Fruit fly (Drosophila melanogaster) whole organism, embryonic: Measurements from ENCODE around the gene Naxd.

Experiments
- Abd-B ChIP-seq: fragments of 200-800 bp; sonication (Bioruptor generic); optimal IDR thresholded peaks from 2 replicates; lab custom pipeline; 2018; ENCODE audit warnings: missing biosample characterization, mild to moderate bottlenecking, missing genetic modification characterization, moderate library complexity
- Adf1 ChIP-seq: fragments of 200-800 bp; sonication (Bioruptor generic); IDR thresholded peaks from 2 replicates; pipeline ENCODE4 v1.3.6; 2022; ENCODE audit warnings: missing biosample characterization, missing genetic modification characterization
- Atf6 ChIP-seq: fragments of 200-800 bp; sonication (Bioruptor generic); IDR thresholded peaks from 2 replicates; pipeline ENCODE4 v1.3.6; 2022; ENCODE audit warnings: missing biosample characterization, missing genetic modification characterization
- CG10267 ChIP-seq: fragments of 200-800 bp; sonication (Bioruptor generic); optimal IDR thresholded peaks from 2 replicates; lab custom pipeline; 2018; ENCODE audit warnings: missing biosample characterization, mild to moderate bottlenecking, missing genetic modification characterization, moderate library complexity
- CG12219 ChIP-seq: fragments of 200-800 bp; sonication (Bioruptor generic); optimal IDR thresholded peaks from 3 replicates; lab custom pipeline; 2018; ENCODE audit warnings: missing biosample characterization, mild to moderate bottlenecking, missing genetic modification characterization
- CG13296 ChIP-seq: fragments of 200-800 bp; sonication (Bioruptor generic); optimal IDR thresholded peaks from 3 replicates; lab custom pipeline; 2018; ENCODE audit warnings: missing biosample characterization, mild to moderate bottlenecking, missing genetic modification characterization
- CG15479 ChIP-seq: fragments of 200-800 bp; sonication (Bioruptor generic); optimal IDR thresholded peaks from 3 replicates; lab custom pipeline; 2019; ENCODE audit warnings: missing biosample characterization, mild to moderate bottlenecking, missing genetic modification characterization, moderate library complexity
- CG17568 ChIP-seq: fragments of 200-800 bp; sonication (Bioruptor generic); optimal IDR thresholded peaks from 2 replicates; lab custom pipeline; 2018; ENCODE audit warnings: missing biosample characterization, mild to moderate bottlenecking, missing genetic modification characterization, moderate library complexity
- CG2712 ChIP-seq: fragments of 200-800 bp; optimal IDR thresholded peaks from 3 replicates; lab custom pipeline; 2019; ENCODE audit warnings: missing biosample characterization, mild to moderate bottlenecking, missing genetic modification characterization, moderate library complexity
- CG30403 ChIP-seq: fragments of 200-800 bp; sonication (Bioruptor generic); optimal IDR thresholded peaks from 3 replicates; lab custom pipeline; 2016; ENCODE audit warnings: missing biosample characterization, missing genetic modification characterization
- CG32532 ChIP-seq: fragments of 200-800 bp; sonication (Bioruptor generic); IDR thresholded peaks from 2 replicates; pipeline ENCODE4 v1.3.6; 2022; ENCODE audit warnings: missing biosample characterization, missing genetic modification characterization
- CG6272 ChIP-seq: fragments of 200-800 bp; sonication (Bioruptor generic); IDR thresholded peaks from 2 replicates; pipeline ENCODE4 v1.3.6; 2022; ENCODE audit warnings: missing biosample characterization, missing genetic modification characterization
- CG7745 ChIP-seq: fragments of 200-800 bp; sonication (Bioruptor generic); optimal IDR thresholded peaks from 2 replicates; lab custom pipeline; 2018; ENCODE audit warnings: missing biosample characterization, mild to moderate bottlenecking, missing genetic modification characterization, moderate library complexity
- CG7839 ChIP-seq: fragments of 200-800 bp; sonication (Bioruptor generic); optimal IDR thresholded peaks from 3 replicates; lab custom pipeline; 2018; ENCODE audit warnings: missing biosample characterization, mild to moderate bottlenecking, missing genetic modification characterization, moderate library complexity
- CG8359 ChIP-seq: fragments of 200-800 bp; sonication (Bioruptor generic); optimal IDR thresholded peaks from 2 replicates; lab custom pipeline; 2017; ENCODE audit warnings: missing biosample characterization, mild to moderate bottlenecking, missing genetic modification characterization, borderline replicate concordance
- CG9817 ChIP-seq: fragments of 200-800 bp; sonication (Bioruptor generic); optimal IDR thresholded peaks from 2 replicates; lab custom pipeline; 2018; ENCODE audit warnings: missing biosample characterization, mild to moderate bottlenecking, missing genetic modification characterization, moderate library complexity
- CHES-1-like ChIP-seq: fragments of 200-800 bp; sonication (Bioruptor generic); optimal IDR thresholded peaks from 2 replicates; lab custom pipeline; 2016; ENCODE audit warnings: missing biosample characterization, missing genetic modification characterization
- D19B ChIP-seq: fragments of 200-800 bp; sonication (Bioruptor generic); optimal IDR thresholded peaks from 2 replicates; lab custom pipeline; 2017; ENCODE audit warnings: missing biosample characterization, mild to moderate bottlenecking, missing genetic modification characterization
- Hmx ChIP-seq: fragments of 200-800 bp; sonication (Bioruptor generic); optimal IDR thresholded peaks from 2 replicates; lab custom pipeline; 2016; ENCODE audit warnings: missing biosample characterization, missing genetic modification characterization
- Jarid2 ChIP-seq: fragments of 200-800 bp; sonication (Bioruptor generic); optimal IDR thresholded peaks from 3 replicates; lab custom pipeline; 2017; ENCODE audit warnings: mild to moderate bottlenecking, missing biosample characterization, missing genetic modification reagents, missing genetic modification characterization
- Meics ChIP-seq: fragments of 200-800 bp; sonication (Bioruptor generic); optimal IDR thresholded peaks from 2 replicates; lab custom pipeline; 2017; ENCODE audit warnings: missing biosample characterization, mild to moderate bottlenecking, missing genetic modification characterization
- NC2β ChIP-seq: fragments of 200-800 bp; sonication (Bioruptor generic); optimal IDR thresholded peaks from 2 replicates; lab custom pipeline; 2016; ENCODE audit warnings: missing biosample characterization, missing genetic modification characterization
- NFAT ChIP-seq: fragments of 200-800 bp; sonication (Bioruptor generic); IDR thresholded peaks from 2 replicates; pipeline ENCODE4 v1.3.6; 2022; ENCODE audit warnings: missing biosample characterization, missing genetic modification characterization
- Oaz ChIP-seq: fragments of 200-800 bp; sonication (Bioruptor generic); IDR thresholded peaks from 2 replicates; pipeline ENCODE4 v1.3.6; 2022; ENCODE audit warnings: missing biosample characterization, missing genetic modification characterization
- abd-A ChIP-seq: fragments of 200-800 bp; sonication (Bioruptor generic); optimal IDR thresholded peaks from 3 replicates; lab custom pipeline; 2019; ENCODE audit warnings: missing biosample characterization, mild to moderate bottlenecking, missing genetic modification characterization, moderate library complexity
- bcd ChIP-seq: fragments of 200-800 bp; sonication (Bioruptor generic); optimal IDR thresholded peaks from 2 replicates; lab custom pipeline; 2017; ENCODE audit warnings: missing biosample characterization, mild to moderate bottlenecking, missing genetic modification characterization
- cg ChIP-seq: fragments of 200-800 bp; sonication (Bioruptor generic); optimal IDR thresholded peaks from 3 replicates; lab custom pipeline; 2019; ENCODE audit warnings: missing biosample characterization, mild to moderate bottlenecking, missing genetic modification characterization, moderate library complexity
- chm ChIP-seq: fragments of 200-800 bp; sonication (Bioruptor generic); IDR thresholded peaks from 2 replicates; pipeline ENCODE4 v1.3.6; 2022; ENCODE audit warnings: missing biosample characterization, missing genetic modification characterization
- dmrt99B ChIP-seq: fragments of 200-800 bp; sonication (Bioruptor generic); optimal IDR thresholded peaks from 2 replicates; lab custom pipeline; 2018; ENCODE audit warnings: missing biosample characterization, mild to moderate bottlenecking, missing genetic modification characterization, moderate library complexity
- gfzf ChIP-seq: fragments of 200-800 bp; sonication (Bioruptor generic); optimal IDR thresholded peaks from 2 replicates; lab custom pipeline; 2016; ENCODE audit warnings: missing biosample characterization, mild to moderate bottlenecking, missing genetic modification characterization, moderate library complexity
- gt ChIP-seq: fragments of 200-800 bp; sonication (Bioruptor generic); IDR thresholded peaks from 2 replicates; pipeline ENCODE4 v1.3.6; 2022; ENCODE audit warnings: missing biosample characterization, missing genetic modification characterization
- ken ChIP-seq: fragments of 200-800 bp; sonication (Bioruptor generic); IDR thresholded peaks from 3 replicates; pipeline ENCODE4 v1.3.6; 2022; ENCODE audit warnings: missing biosample characterization, missing genetic modification characterization
- klu ChIP-seq: fragments of 200-800 bp; sonication (Bioruptor generic); IDR thresholded peaks from 2 replicates; pipeline ENCODE4 v1.3.6; 2022; ENCODE audit warnings: missing biosample characterization, missing genetic modification characterization
- luna ChIP-seq: fragments of 200-800 bp; sonication (Bioruptor generic); optimal IDR thresholded peaks from 2 replicates; lab custom pipeline; 2016; ENCODE audit warnings: missing biosample characterization, missing genetic modification characterization
- nau ChIP-seq: fragments of 200-800 bp; sonication (Bioruptor generic); optimal IDR thresholded peaks from 3 replicates; lab custom pipeline; 2017; ENCODE audit warnings: missing biosample characterization, mild to moderate bottlenecking, missing genetic modification characterization, missing genetic modification reagents
- org-1 ChIP-seq: fragments of 200-800 bp; sonication (Bioruptor generic); optimal IDR thresholded peaks from 2 replicates; lab custom pipeline; 2017; ENCODE audit warnings: missing biosample characterization, missing genetic modification characterization
- pb ChIP-seq: fragments of 200-800 bp; sonication (Bioruptor generic); optimal IDR thresholded peaks from 3 replicates; lab custom pipeline; 2016; ENCODE audit warnings: missing biosample characterization, missing genetic modification characterization
- pros ChIP-seq: fragments of 200-800 bp; sonication (Bioruptor generic); optimal IDR thresholded peaks from 3 replicates; lab custom pipeline; 2019; ENCODE audit warnings: missing biosample characterization, mild to moderate bottlenecking, missing genetic modification characterization, moderate library complexity
- row ChIP-seq: fragments of 200-800 bp; sonication (Bioruptor generic); IDR thresholded peaks from 3 replicates; pipeline ENCODE4 v1.3.6; 2022; ENCODE audit warnings: missing biosample characterization, missing genetic modification characterization
- scrt ChIP-seq: fragments of 200-800 bp; sonication (Bioruptor generic); optimal IDR thresholded peaks from 2 replicates; lab custom pipeline; 2018; ENCODE audit warnings: missing biosample characterization, mild to moderate bottlenecking, missing genetic modification characterization, moderate library complexity
- shn ChIP-seq: fragments of 200-800 bp; sonication (Bioruptor generic); optimal IDR thresholded peaks from 3 replicates; lab custom pipeline; 2016; ENCODE audit warnings: missing biosample characterization, missing genetic modification characterization
- sima ChIP-seq: fragments of 200-800 bp; sonication (Bioruptor generic); optimal IDR thresholded peaks from 2 replicates; lab custom pipeline; 2016; ENCODE audit warnings: missing biosample characterization, missing genetic modification characterization
- sisA ChIP-seq: fragments of 200-800 bp; sonication (Bioruptor generic); IDR thresholded peaks from 2 replicates; pipeline ENCODE4 v1.3.6; 2022; ENCODE audit warnings: missing biosample characterization, missing genetic modification characterization
- sob ChIP-seq: fragments of 200-800 bp; sonication (Bioruptor generic); IDR thresholded peaks from 2 replicates; pipeline ENCODE4 v1.3.6; 2022; ENCODE audit warnings: missing biosample characterization, missing genetic modification characterization
- sug ChIP-seq: fragments of 200-800 bp; optimal IDR thresholded peaks from 2 replicates; lab custom pipeline; 2019; ENCODE audit warnings: missing biosample characterization, mild to moderate bottlenecking, missing genetic modification characterization, moderate library complexity
- tap ChIP-seq: fragments of 200-800 bp; optimal IDR thresholded peaks from 3 replicates; lab custom pipeline; 2019; ENCODE audit warnings: missing biosample characterization, mild to moderate bottlenecking, missing genetic modification characterization, moderate library complexity
- ttk ChIP-seq: fragments of 200-800 bp; sonication (Bioruptor generic); IDR thresholded peaks from 2 replicates; pipeline ENCODE4 v2.1.2; 2022; ENCODE audit warnings: missing biosample characterization, missing genetic modification characterization
- twi ChIP-seq: fragments of 200-800 bp; optimal IDR thresholded peaks from 2 replicates; lab custom pipeline; 2019; ENCODE audit warnings: missing biosample characterization, mild to moderate bottlenecking, missing genetic modification characterization, moderate library complexity
- z ChIP-seq: fragments of 200-800 bp; sonication (Bioruptor generic); IDR thresholded peaks from 3 replicates; pipeline ENCODE4 v1.3.6; 2022; ENCODE audit warnings: missing biosample characterization, missing genetic modification characterization
- zen ChIP-seq: fragments of 200-800 bp; sonication (Bioruptor generic); optimal IDR thresholded peaks from 3 replicates; lab custom pipeline; 2018; ENCODE audit warnings: missing biosample characterization, mild to moderate bottlenecking, missing genetic modification characterization, moderate library complexity

Gene Naxd

DNA sequence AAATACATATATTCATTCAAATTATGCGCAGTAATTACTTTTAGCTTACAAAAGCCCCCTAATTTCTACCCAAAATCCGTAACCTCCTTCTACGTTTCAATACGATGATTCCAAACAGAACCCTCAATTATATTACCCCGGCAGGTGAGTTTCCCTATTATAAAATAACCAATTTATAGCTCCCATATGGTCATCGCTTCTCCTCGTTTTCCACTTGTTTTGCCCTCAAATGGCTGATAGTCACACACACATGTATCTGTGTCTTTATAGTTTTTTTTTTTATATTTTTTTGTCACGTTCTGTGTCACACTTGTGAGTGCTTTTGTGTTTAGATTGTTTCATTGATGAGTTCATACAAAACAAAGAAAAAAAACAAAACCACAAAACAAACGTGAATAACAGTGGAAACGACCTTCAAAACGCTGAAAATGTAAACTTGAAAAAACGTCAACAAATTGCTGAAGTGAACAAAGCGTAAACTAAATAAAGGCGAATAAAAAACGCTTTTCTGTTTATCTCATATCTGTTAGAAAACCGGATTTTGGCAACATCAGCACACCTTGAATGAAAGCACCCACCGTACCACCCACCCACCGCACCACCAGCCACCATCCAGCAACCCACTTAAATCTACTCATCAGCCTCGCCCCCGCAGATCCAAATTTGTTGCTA is 26.2 kb downstream of the Naxd start (continued):
- no peak for TF ChIP-seq Abd-B (GFP tag; lab: Kevin White, UChicago)
- TF ChIP-seq CG7745 (tag; lab: Kevin White, UChicago): no peak
- no peak for TF ChIP-seq NFAT
- TF ChIP-seq D19B: peak; percentile 33
- TF ChIP-seq CG13296 (GFP tag; lab: Kevin White, UChicago): peak; percentile 3
- TF ChIP-seq CG17568 (GFP tag; lab: Kevin White, UChicago): peak; percentile 28
- peak; percentile 21 for TF ChIP-seq CG9817 (tag; lab: Kevin White, UChicago)
- peak; percentile 42 for TF ChIP-seq cg (GFP tag; lab: Kevin White, UChicago)
- TF ChIP-seq CHES-1-like (GFP tag; lab: Kevin White, UChicago): peak; percentile 1
- TF ChIP-seq tap (tag; lab: Kevin White, UChicago): no peak
- peak; percentile 30 for TF ChIP-seq Jarid2 (GFP tag; lab: Kevin White, UChicago)
- TF ChIP-seq klu (GFP tag; lab: Robert Waterston, UW): peak; percentile 63
- no peak for TF ChIP-seq pb
- peak; percentile 38 for TF ChIP-seq scrt (GFP tag; lab: Kevin White, UChicago)
- peak; percentile 17 for TF ChIP-seq CG30403 (GFP tag; lab: Kevin White, UChicago)
- TF ChIP-seq Adf1 (GFP tag; lab: Robert Waterston, UW): no peak
- peak; percentile 67 for TF ChIP-seq CG32532 (GFP tag; lab: Robert Waterston, UW)
- TF ChIP-seq CG6272: no peak
- no peak for TF ChIP-seq Hmx (GFP tag; lab: Kevin White, UChicago)
- TF ChIP-seq sug (tag; lab: Kevin White, UChicago): peak; percentile 13
- TF ChIP-seq CG10267 (tag; lab: Kevin White, UChicago): no peak
- TF ChIP-seq sima: no peak
- no peak for TF ChIP-seq CG8359
- TF ChIP-seq dmrt99B (tag; lab: Kevin White, UChicago): peak; percentile 52
- peak; percentile 84 for TF ChIP-seq abd-A (tag; lab: Kevin White, UChicago)
- no peak for TF ChIP-seq ttk (GFP tag; lab: Robert Waterston, UW)
- TF ChIP-seq shn (GFP tag; lab: Kevin White, UChicago): no peak
- TF ChIP-seq luna (GFP tag; lab: Kevin White, UChicago): no peak
- 0 out of 3 replicates have a peak, but pooled peaks have one; percentile 20 for TF ChIP-seq ken (GFP tag; lab: Robert Waterston, UW)
- TF ChIP-seq Oaz: 0 out of 2 replicates have a peak, but pooled peaks have one; percentile 23
- TF ChIP-seq Meics: peak; percentile 32
- 0 out of 2 replicates have a peak, but pooled peaks have one; percentile 7 for TF ChIP-seq sob (GFP tag; lab: Robert Waterston, UW)
- peak; percentile 12 for TF ChIP-seq CG7839 (tag; lab: Kevin White, UChicago)
- TF ChIP-seq CG2712 (tag; lab: Kevin White, UChicago): peak; percentile 11
- TF ChIP-seq CG12219 (GFP tag; lab: Kevin White, UChicago): no peak
- TF ChIP-seq chm (GFP tag; lab: Robert Waterston, UW): 0 out of 2 replicates have a peak, but pooled peaks have one; percentile 10
- TF ChIP-seq NC2β: no peak
- TF ChIP-seq sisA: no peak
- TF ChIP-seq org-1: peak; percentile 8
- peak; percentile 24; the same call in 2 of the 3 replicates for TF ChIP-seq row (GFP tag; lab: Robert Waterston, UW)
- no peak for TF ChIP-seq gt
- peak; percentile 40 for TF ChIP-seq twi (tag; lab: Kevin White, UChicago)
- no peak for TF ChIP-seq gfzf (GFP tag; lab: Kevin White, UChicago)
- TF ChIP-seq z (GFP tag; lab: Robert Waterston, UW): 0 out of 3 replicates have a peak, but pooled peaks have one; percentile 62
- TF ChIP-seq Atf6: no peak
- peak; percentile 3 for TF ChIP-seq pros (GFP tag; lab: Kevin White, UChicago)
- TF ChIP-seq zen (tag; lab: Kevin White, UChicago): no peak
- TF ChIP-seq CG15479 (GFP tag; lab: Kevin White, UChicago): no peak
- TF ChIP-seq nau (GFP tag; lab: Kevin White, UChicago): peak; percentile 48
- peak; percentile 40 for TF ChIP-seq bcd
